Fruit fly (Drosophila melanogaster) whole organism, embryonic: ENCODE measurements around the gene Tsp29Fa.

Experiments
- CG13287 ChIP-seq: fragments of 200-800 bp; sonication (Bioruptor generic); IDR thresholded peaks from 2 replicates; pipeline ENCODE4 v1.3.6; 2022; ENCODE audit warnings: missing biosample characterization, missing genetic modification characterization; ENCODE audit not compliant: partially characterized antibody
- CG1832 ChIP-seq: fragments of 200-800 bp; sonication (Bioruptor generic); optimal IDR thresholded peaks from 2 replicates; lab custom pipeline; 2017; ENCODE audit warnings: missing biosample characterization, mild to moderate bottlenecking, missing genetic modification characterization, inconsistent platforms
- CG33557 ChIP-seq: fragments of 200-800 bp; sonication (Bioruptor generic); optimal IDR thresholded peaks from 2 replicates; lab custom pipeline; 2019; ENCODE audit warnings: missing biosample characterization, mild to moderate bottlenecking, missing genetic modification characterization, moderate library complexity
- CG4328 ChIP-seq: fragments of 200-800 bp; sonication (Bioruptor generic); optimal IDR thresholded peaks from 3 replicates; lab custom pipeline; 2017; ENCODE audit warnings: missing biosample characterization, missing genetic modification reagents, missing genetic modification characterization
- Sox100B ChIP-seq: fragments of 200-800 bp; sonication (Bioruptor generic); optimal IDR thresholded peaks from 3 replicates; lab custom pipeline; 2018; ENCODE audit warnings: missing biosample characterization, mild to moderate bottlenecking, missing genetic modification characterization
- jigr1 ChIP-seq: fragments of 200-800 bp; sonication (Bioruptor generic); IDR thresholded peaks from 3 replicates; pipeline ENCODE4 v1.3.6; 2022; ENCODE audit warnings: missing biosample characterization, missing genetic modification characterization
- pan ChIP-seq, 4 experiments: fragments of >200 bp in 3 of 4; fragments of 200-800 bp in 1 of 4; sonication (Bioruptor generic) in 1 of 4; optimal IDR thresholded peaks in 3 of 4; IDR thresholded peaks in 1 of 4; 2 replicates each; pipeline versions ENCODE4 v1.3.6 to Lab custom; 2017 to 2022; ENCODE audit warnings: missing biosample characterization in 2 of 4, missing genetic modification characterization in 2 of 4, mixed read lengths in 1 of 4

DNA sequence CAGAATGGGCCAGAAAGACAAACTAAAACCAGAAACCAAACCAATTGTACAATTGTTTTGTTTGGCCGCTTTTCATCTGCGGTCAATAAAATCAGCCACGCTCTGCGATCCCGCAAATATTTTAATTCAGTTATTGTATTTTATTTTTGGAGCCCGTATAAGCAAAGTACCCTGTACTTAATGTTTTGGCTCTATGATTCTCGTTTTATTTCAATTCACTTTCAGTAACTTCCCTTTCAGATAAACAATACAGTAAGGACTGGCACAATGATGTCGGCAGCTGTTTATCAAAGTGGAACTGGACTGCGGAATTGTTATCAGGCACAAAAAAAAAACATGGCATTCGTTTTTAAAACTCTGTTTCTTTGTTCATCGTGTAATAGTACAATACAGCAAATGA is 14.9 kb downstream of the Tsp29Fa start:
- TF ChIP-seq pan (optimal IDR thresholded peaks at IDR 0.05; lab: Kevin White, UChicago) = no peak
- no peak for TF ChIP-seq pan (GFP tag; optimal IDR thresholded peaks at IDR 0.05 in 1 of 2, IDR thresholded peaks at IDR 0.05 in 1 of 2)
- no peak for TF ChIP-seq Sox100B
- no peak for TF ChIP-seq CG33557
- no peak for TF ChIP-seq CG1832 (GFP tag; lab: Kevin White, UChicago)
- no peak for TF ChIP-seq CG13287 (GFP tag; lab: Robert Waterston, UW)
- TF ChIP-seq jigr1 = no peak
- TF ChIP-seq CG4328 (GFP tag; lab: Kevin White, UChicago) = no peak
